Worm (Caenorhabditis elegans) whole organism, late embryonic: ENCODE data around the gene ZK154.4.
A peak's percentile ranks its signal among the peaks of the same experiment; 100 is the strongest.

Experiments
- C38D4.7 ChIP-seq: fragments of 200-800 bp; sonication (Bioruptor generic); optimal IDR thresholded peaks from 2 replicates; lab custom pipeline; 2018; ENCODE audit warnings: mild to moderate bottlenecking, missing genetic modification characterization, moderate library complexity, missing compliant biosample characterization
- F13H6.1 ChIP-seq: sonication (generic microtip); optimal IDR thresholded peaks from 2 replicates; lab custom pipeline; 2016; ENCODE audit warnings: missing genetic modification characterization, missing compliant biosample characterization
- K09A11.1 ChIP-seq: sonication (generic microtip); optimal IDR thresholded peaks from 2 replicates; lab custom pipeline; 2017; ENCODE audit warnings: antibody characterized with exemption, mild to moderate bottlenecking, missing genetic modification characterization, missing compliant biosample characterization; ENCODE audit not compliant: insufficient read depth
- Y22D7AL.16 ChIP-seq: sonication (generic microtip); optimal IDR thresholded peaks from 2 replicates; lab custom pipeline; 2016; ENCODE audit warnings: missing genetic modification characterization, missing compliant biosample characterization
- ama-1 ChIP-seq: fragments of 150-350 bp; optimal IDR thresholded peaks from 2 replicates; lab custom pipeline; 2014
- ceh-18 ChIP-seq: sonication (generic microtip); optimal IDR thresholded peaks from 2 replicates; lab custom pipeline; 2016; ENCODE audit warnings: missing genetic modification characterization, missing compliant biosample characterization
- ceh-2 ChIP-seq: sonication (generic microtip); optimal IDR thresholded peaks from 2 replicates; lab custom pipeline; 2016; ENCODE audit warnings: missing genotype, missing genetic modification characterization, missing compliant biosample characterization
- ceh-24 ChIP-seq: sonication (generic microtip); optimal IDR thresholded peaks from 2 replicates; lab custom pipeline; 2016; ENCODE audit warnings: mild to moderate bottlenecking, missing genetic modification characterization, missing compliant biosample characterization
- ceh-30 ChIP-seq: fragments of 150-350 bp; optimal IDR thresholded peaks from 2 replicates; lab custom pipeline; 2014; ENCODE audit warnings: missing biosample characterization, missing genetic modification characterization
- ceh-31 ChIP-seq: sonication (generic microtip); optimal IDR thresholded peaks from 2 replicates; lab custom pipeline; 2016; ENCODE audit warnings: missing genetic modification characterization, missing compliant biosample characterization
- ceh-45 ChIP-seq: fragments of 200-800 bp; sonication (Bioruptor generic); IDR thresholded peaks from 2 replicates; pipeline ENCODE4 v1.3.6; 2022; ENCODE audit warnings: missing genetic modification reagents, missing genetic modification characterization, missing compliant biosample characterization
- ceh-48 ChIP-seq: sonication (generic microtip); optimal IDR thresholded peaks from 2 replicates; lab custom pipeline; 2016; ENCODE audit warnings: missing genetic modification characterization, inconsistent platforms, missing compliant biosample characterization
- ceh-6 ChIP-seq: fragments of 200-800 bp; sonication (Bioruptor generic); optimal IDR thresholded peaks from 2 replicates; lab custom pipeline; 2018; ENCODE audit warnings: mild to moderate bottlenecking, missing genetic modification characterization, missing compliant biosample characterization
- ceh-9 ChIP-seq: sonication (generic microtip); optimal IDR thresholded peaks from 2 replicates; lab custom pipeline; 2016; ENCODE audit warnings: mild to moderate bottlenecking, missing genetic modification characterization, inconsistent platforms, missing compliant biosample characterization
- che-1 ChIP-seq: sonication (generic microtip); optimal IDR thresholded peaks from 2 replicates; lab custom pipeline; 2016; ENCODE audit warnings: mild to moderate bottlenecking, missing genetic modification characterization, missing compliant biosample characterization
- dmd-4 ChIP-seq: sonication (generic microtip); optimal IDR thresholded peaks from 2 replicates; lab custom pipeline; 2016; ENCODE audit warnings: borderline replicate concordance, missing genetic modification characterization, missing compliant biosample characterization
- elt-2 ChIP-seq: sonication (generic microtip); optimal IDR thresholded peaks from 2 replicates; lab custom pipeline; 2016; ENCODE audit warnings: missing genetic modification reagents, missing genetic modification characterization, missing compliant biosample characterization
- eyg-1 ChIP-seq: sonication (generic microtip); optimal IDR thresholded peaks from 2 replicates; lab custom pipeline; 2016; ENCODE audit warnings: missing genotype, missing genetic modification characterization, missing compliant biosample characterization
- fax-1 ChIP-seq: sonication (generic microtip); optimal IDR thresholded peaks from 2 replicates; lab custom pipeline; 2016; ENCODE audit warnings: missing genotype, missing genetic modification characterization, missing compliant biosample characterization
- fkh-6 ChIP-seq: sonication (generic microtip); optimal IDR thresholded peaks from 2 replicates; lab custom pipeline; 2016; ENCODE audit warnings: missing genetic modification characterization, missing compliant biosample characterization
- gmeb-2 ChIP-seq: sonication (generic microtip); optimal IDR thresholded peaks from 2 replicates; lab custom pipeline; 2016; ENCODE audit warnings: missing genetic modification characterization, inconsistent platforms, missing compliant biosample characterization
- hlh-13 ChIP-seq: fragments of 200-800 bp; sonication (Bioruptor generic); optimal IDR thresholded peaks from 2 replicates; lab custom pipeline; 2018; ENCODE audit warnings: mild to moderate bottlenecking, missing genetic modification characterization, missing compliant biosample characterization
- hlh-30 ChIP-seq: sonication (generic microtip); optimal IDR thresholded peaks from 2 replicates; lab custom pipeline; 2017; ENCODE audit warnings: antibody characterized with exemption, missing genetic modification characterization, missing compliant biosample characterization; ENCODE audit not compliant: insufficient read depth
- hlh-6 ChIP-seq: sonication (generic microtip); optimal IDR thresholded peaks from 2 replicates; lab custom pipeline; 2016; ENCODE audit warnings: missing genotype, missing genetic modification characterization, missing compliant biosample characterization
- hlh-8 ChIP-seq: sonication (generic microtip); optimal IDR thresholded peaks from 2 replicates; lab custom pipeline; 2016; ENCODE audit warnings: missing genotype, missing genetic modification characterization, missing compliant biosample characterization
- lim-6 ChIP-seq: sonication (generic microtip); optimal IDR thresholded peaks from 2 replicates; lab custom pipeline; 2016; ENCODE audit warnings: missing genetic modification characterization, missing compliant biosample characterization
- lin-11 ChIP-seq: fragments of 200-800 bp; sonication (Bioruptor generic); optimal IDR thresholded peaks from 2 replicates; lab custom pipeline; 2018; ENCODE audit warnings: mild to moderate bottlenecking, missing genetic modification characterization, missing compliant biosample characterization
- mec-3 ChIP-seq: sonication (generic microtip); optimal IDR thresholded peaks from 2 replicates; lab custom pipeline; 2016; ENCODE audit warnings: borderline replicate concordance, missing genetic modification characterization, missing compliant biosample characterization
- nfya-1 ChIP-seq: sonication (generic microtip); optimal IDR thresholded peaks from 2 replicates; lab custom pipeline; 2017; ENCODE audit warnings: missing genetic modification characterization, mild to moderate bottlenecking, missing compliant biosample characterization, antibody characterized with exemption, moderate library complexity
- nhr-11 ChIP-seq: fragments of 150-350 bp; optimal IDR thresholded peaks from 2 replicates; lab custom pipeline; 2014; ENCODE audit warnings: missing biosample characterization, missing genetic modification characterization
- odd-2 ChIP-seq: sonication (generic microtip); optimal IDR thresholded peaks from 2 replicates; lab custom pipeline; 2017; ENCODE audit warnings: antibody characterized with exemption, mild to moderate bottlenecking, missing genetic modification characterization, missing compliant biosample characterization
- pag-3 ChIP-seq: sonication (generic microtip); optimal IDR thresholded peaks from 2 replicates; lab custom pipeline; 2016; ENCODE audit warnings: missing compliant biosample characterization, missing genetic modification characterization, borderline replicate concordance
- pax-1 ChIP-seq: fragments of 150-350 bp; optimal IDR thresholded peaks from 2 replicates; lab custom pipeline; 2014; ENCODE audit warnings: missing biosample characterization, missing genetic modification characterization
- pha-2 ChIP-seq: sonication (generic microtip); optimal IDR thresholded peaks from 2 replicates; lab custom pipeline; 2017; ENCODE audit warnings: mild to moderate bottlenecking, missing genetic modification characterization, missing compliant biosample characterization
- ref-2 ChIP-seq: sonication (generic microtip); optimal IDR thresholded peaks from 2 replicates; lab custom pipeline; 2016; ENCODE audit warnings: missing genetic modification characterization, missing compliant biosample characterization
- rnt-1 ChIP-seq: sonication (generic microtip); optimal IDR thresholded peaks from 2 replicates; lab custom pipeline; 2016; ENCODE audit warnings: missing genetic modification characterization, missing compliant biosample characterization
- sdc-2 ChIP-seq: sonication (generic microtip); optimal IDR thresholded peaks from 2 replicates; lab custom pipeline; 2016; ENCODE audit warnings: missing genotype, missing genetic modification characterization, missing compliant biosample characterization
- sox-4 ChIP-seq: sonication (generic microtip); optimal IDR thresholded peaks from 2 replicates; lab custom pipeline; 2017; ENCODE audit warnings: mild to moderate bottlenecking, missing genetic modification characterization, inconsistent platforms, missing compliant biosample characterization
- syd-9 ChIP-seq: sonication (generic microtip); optimal IDR thresholded peaks from 2 replicates; lab custom pipeline; 2016; ENCODE audit warnings: mild to moderate bottlenecking, missing genetic modification characterization, moderate library complexity, missing compliant biosample characterization
- tbx-2 ChIP-seq: sonication (generic microtip); optimal IDR thresholded peaks from 2 replicates; lab custom pipeline; 2016; ENCODE audit warnings: missing genetic modification characterization, missing compliant biosample characterization
- ttx-3 ChIP-seq: sonication (generic microtip); optimal IDR thresholded peaks from 2 replicates; lab custom pipeline; 2016; ENCODE audit warnings: missing genetic modification reagents, missing genetic modification characterization, missing compliant biosample characterization
- unc-3 ChIP-seq, 2 experiments: fragments of 200-800 bp in 1 of 2; sonication (Bioruptor generic) in 1 of 2; sonication (generic microtip) in 1 of 2; conservative IDR thresholded peaks in 1 of 2; optimal IDR thresholded peaks in 1 of 2; 2 replicates each; pipeline versions ENCODE4 v1.3.6 to Lab custom; 2016 to 2022; ENCODE audit warnings: missing compliant biosample characterization in 2 of 2, missing genetic modification characterization in 2 of 2, missing genetic modification reagents in 1 of 2
- unc-42 ChIP-seq: sonication (generic microtip); optimal IDR thresholded peaks from 2 replicates; lab custom pipeline; 2016; ENCODE audit warnings: missing genotype, missing genetic modification characterization, missing compliant biosample characterization
- unc-86 ChIP-seq: sonication (generic microtip); optimal IDR thresholded peaks from 2 replicates; lab custom pipeline; 2016; ENCODE audit warnings: missing genetic modification characterization, missing compliant biosample characterization
- zip-5 ChIP-seq: sonication (generic microtip); optimal IDR thresholded peaks from 2 replicates; lab custom pipeline; 2016; ENCODE audit warnings: missing genetic modification characterization, missing compliant biosample characterization

ZK154.4 gene

ce11 chrX:7793377-7794041 lies 11.3 kb upstream of the ZK154.4 start, which contains the start of gene ZK154.6:
TSS of gene ZK154.6 (minus strand) at chrX:7793563.
- TF ChIP-seq hlh-30 (peak; percentile 73), ttx-3 (tag; lab: Kevin White, UChicago) (no peak), nfya-1 (tag; lab: Kevin White, UChicago) (peak; percentile 16), sox-4 (tag; lab: Kevin White, UChicago) (no peak), ceh-48 (peak; percentile 57), unc-3 (GFP tag; conservative IDR thresholded peaks at IDR 0.05; lab: Robert Waterston, UW) (no peak), unc-3 (tag; optimal IDR thresholded peaks at IDR 0.05; lab: Kevin White, UChicago) (no peak), unc-86 (tag; lab: Kevin White, UChicago) (no peak)

ce11 chrX:7791802-7792201 lies 9.6 kb upstream of the ZK154.4 start:
- no peak for TF ChIP-seq ceh-48
- TF ChIP-seq odd-2 = no peak
- no peak for TF ChIP-seq che-1 (tag; lab: Kevin White, UChicago)
- TF ChIP-seq Y22D7AL.16 (tag; lab: Kevin White, UChicago) = no peak
- TF ChIP-seq ceh-24 (tag; lab: Kevin White, UChicago) = no peak
- no peak for TF ChIP-seq elt-2 (tag; lab: Kevin White, UChicago)
- TF ChIP-seq zip-5 (tag; lab: Kevin White, UChicago) = no peak
- no peak for TF ChIP-seq ref-2 (tag; lab: Kevin White, UChicago)
- no peak for TF ChIP-seq dmd-4 (tag; lab: Kevin White, UChicago)
- no peak for TF ChIP-seq hlh-30
- TF ChIP-seq hlh-6 (tag; lab: Kevin White, UChicago) = no peak
- TF ChIP-seq ceh-31 (tag; lab: Kevin White, UChicago) = no peak
- no peak for TF ChIP-seq C38D4.7 (GFP tag; lab: Kevin White, UChicago)
- no peak for TF ChIP-seq sdc-2
- no peak for TF ChIP-seq gmeb-2 (tag; lab: Kevin White, UChicago)
- no peak for TF ChIP-seq lim-6 (tag; lab: Kevin White, UChicago)
- no peak for TF ChIP-seq ceh-18 (tag; lab: Kevin White, UChicago)
- TF ChIP-seq mec-3 (tag; lab: Kevin White, UChicago) = no peak

DNA sequence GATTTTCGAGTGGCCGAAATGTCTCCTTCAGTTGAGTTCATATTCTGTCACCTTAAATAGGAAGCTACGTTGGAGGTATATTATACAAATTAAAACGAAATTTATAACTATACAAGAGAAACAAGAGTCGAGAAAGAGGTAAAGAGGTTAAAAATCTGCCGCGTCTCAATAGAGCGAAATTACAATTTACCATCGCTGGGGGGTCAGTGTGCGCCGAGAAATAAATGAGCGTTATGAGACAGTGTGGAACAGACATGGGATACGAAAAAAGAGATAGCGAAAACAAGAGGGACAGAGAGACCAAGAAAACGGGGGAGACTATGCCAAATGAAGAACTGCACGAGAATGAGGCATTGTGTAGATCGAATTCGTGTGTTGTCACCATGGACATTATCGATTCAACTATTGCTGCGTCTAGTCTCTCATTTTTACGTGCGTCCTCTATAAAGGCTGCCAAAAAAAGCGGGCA lies 5.7 kb upstream of the ZK154.4 start, which contains the start of gene ZK154.5:
TSS of gene ZK154.5 (minus strand) at position 51 of the 469 bp plus-strand sequence.
- TF ChIP-seq lim-6 (tag; lab: Kevin White, UChicago) (no peak), tbx-2 (tag; lab: Kevin White, UChicago) (peak; percentile 61), unc-3 (GFP tag; conservative IDR thresholded peaks at IDR 0.05; lab: Robert Waterston, UW) (no peak), unc-3 (tag; optimal IDR thresholded peaks at IDR 0.05; lab: Kevin White, UChicago) (no peak), ama-1 (no peak), K09A11.1 (tag; lab: Kevin White, UChicago) (no peak), ceh-30 (tag; lab: Kevin White, UChicago) (no peak), fkh-6 (tag; lab: Kevin White, UChicago) (no peak), F13H6.1 (tag; lab: Kevin White, UChicago) (no peak), nhr-11 (tag; lab: Kevin White, UChicago) (no peak), ref-2 (tag; lab: Kevin White, UChicago) (peak; percentile 47), syd-9 (tag; lab: Kevin White, UChicago) (peak; percentile 18), Y22D7AL.16 (tag; lab: Kevin White, UChicago) (no peak), pha-2 (tag; lab: Kevin White, UChicago) (no peak), gmeb-2 (tag; lab: Kevin White, UChicago) (no peak), nfya-1 (tag; lab: Kevin White, UChicago) (peak; percentile 55), hlh-8 (tag; lab: Kevin White, UChicago) (no peak), ceh-48 (no peak), unc-42 (tag; lab: Kevin White, UChicago) (peak; percentile 60), zip-5 (tag; lab: Kevin White, UChicago) (no peak), ceh-31 (tag; lab: Kevin White, UChicago) (peak; percentile 69), sox-4 (tag; lab: Kevin White, UChicago) (no peak), dmd-4 (tag; lab: Kevin White, UChicago) (no peak), ceh-2 (tag; lab: Kevin White, UChicago) (no peak), hlh-13 (GFP tag; lab: Kevin White, UChicago) (no peak), sdc-2 (peak; percentile 6), eyg-1 (tag; lab: Kevin White, UChicago) (no peak), pag-3 (tag; lab: Kevin White, UChicago) (no peak), rnt-1 (no peak), fax-1 (tag; lab: Kevin White, UChicago) (no peak), hlh-6 (tag; lab: Kevin White, UChicago) (no peak), ceh-45 (no peak), ceh-6 (GFP tag; lab: Kevin White, UChicago) (no peak), lin-11 (no peak), ceh-9 (tag; lab: Kevin White, UChicago) (no peak), pax-1 (tag; lab: Kevin White, UChicago) (no peak)
